Fruit fly (Drosophila melanogaster): ENCODE results near the gene CG42450.

CG42450 gene

DNA sequence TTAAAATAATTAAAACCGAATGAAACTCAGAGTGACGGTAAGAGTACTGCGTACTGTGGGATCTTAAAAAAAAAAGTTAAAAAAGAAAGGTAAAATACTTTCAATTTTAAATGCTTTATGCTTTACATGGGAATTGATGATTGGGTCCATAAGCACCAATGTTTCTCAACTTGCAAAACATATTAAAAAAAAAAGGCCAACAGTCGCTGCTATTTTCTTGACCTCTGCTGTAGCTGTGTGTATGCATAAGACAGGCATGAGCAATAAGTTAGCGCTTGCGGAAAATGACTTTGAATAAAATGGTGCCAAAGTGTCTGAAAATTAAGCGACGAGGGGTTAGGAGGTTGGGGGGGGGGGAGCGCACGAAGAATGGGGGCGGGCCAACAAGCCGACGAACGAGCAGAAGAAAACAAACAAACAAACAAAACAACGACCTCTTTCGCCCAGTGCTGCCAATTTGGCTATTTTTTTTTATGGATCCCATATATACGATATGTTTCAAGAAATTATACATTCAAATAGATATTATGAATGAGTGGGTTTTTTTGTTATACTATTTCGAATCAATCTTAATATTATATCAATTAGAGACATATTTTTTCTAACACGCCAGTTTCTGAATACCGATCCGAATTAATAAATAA is 56.5 kb downstream of the CG42450 start (continued):
- 0 out of 3 replicates have a peak, but pooled peaks have one; percentile 25 for TF ChIP-seq CG11093 (GFP tag; IDR thresholded peaks at IDR 0.05)
- TF ChIP-seq Ets97D (GFP tag; optimal IDR thresholded peaks at IDR 0.05), result no peak
- no peak for TF ChIP-seq Mad (GFP tag; optimal IDR thresholded peaks at IDR 0.05)
- TF ChIP-seq Sox102F (GFP tag; optimal IDR thresholded peaks at IDR 0.05), result peak; percentile 57
